Fruit fly (Drosophila melanogaster) whole organism, embryonic: ENCODE measurements around the gene grim.

Experiments
- BtbVII ChIP-seq: fragments of 200-800 bp; sonication (Bioruptor generic); optimal IDR thresholded peaks from 3 replicates; lab custom pipeline; 2017; ENCODE audit warnings: missing biosample characterization, mild to moderate bottlenecking, missing genetic modification characterization
- CG11504 ChIP-seq: fragments of 200-800 bp; sonication (Bioruptor generic); optimal IDR thresholded peaks from 3 replicates; lab custom pipeline; 2019; ENCODE audit warnings: missing biosample characterization, mild to moderate bottlenecking, missing genetic modification characterization, moderate library complexity
- CG11695 ChIP-seq: fragments of 200-800 bp; sonication (Bioruptor generic); IDR thresholded peaks from 3 replicates; pipeline ENCODE4 v1.3.6; 2022; ENCODE audit warnings: missing biosample characterization, missing genetic modification characterization
- CG12104 ChIP-seq: fragments of 200-800 bp; sonication (Bioruptor generic); optimal IDR thresholded peaks from 3 replicates; lab custom pipeline; 2016; ENCODE audit warnings: missing biosample characterization, missing genetic modification characterization
- CG13123 ChIP-seq: fragments of 200-800 bp; sonication (Bioruptor generic); optimal IDR thresholded peaks from 2 replicates; lab custom pipeline; 2016; ENCODE audit warnings: missing biosample characterization, missing genetic modification characterization
- CG13287 ChIP-seq: fragments of 200-800 bp; sonication (Bioruptor generic); IDR thresholded peaks from 2 replicates; pipeline ENCODE4 v1.3.6; 2022; ENCODE audit warnings: missing biosample characterization, missing genetic modification characterization; ENCODE audit not compliant: partially characterized antibody
- CG13296 ChIP-seq: fragments of 200-800 bp; sonication (Bioruptor generic); optimal IDR thresholded peaks from 3 replicates; lab custom pipeline; 2018; ENCODE audit warnings: missing biosample characterization, mild to moderate bottlenecking, missing genetic modification characterization
- CG14710 ChIP-seq: fragments of 200-800 bp; sonication (Bioruptor generic); optimal IDR thresholded peaks from 3 replicates; lab custom pipeline; 2019; ENCODE audit warnings: missing biosample characterization, mild to moderate bottlenecking, missing genetic modification characterization, moderate library complexity
- CG1602 ChIP-seq: fragments of 200-800 bp; sonication (Bioruptor generic); optimal IDR thresholded peaks from 3 replicates; lab custom pipeline; 2016; ENCODE audit warnings: missing biosample characterization, missing genetic modification characterization
- CG17912 ChIP-seq: fragments of 200-800 bp; sonication (Bioruptor generic); optimal IDR thresholded peaks from 2 replicates; lab custom pipeline; 2018; ENCODE audit warnings: missing biosample characterization, mild to moderate bottlenecking, missing genetic modification characterization
- CG1832 ChIP-seq: fragments of 200-800 bp; sonication (Bioruptor generic); optimal IDR thresholded peaks from 2 replicates; lab custom pipeline; 2017; ENCODE audit warnings: missing biosample characterization, mild to moderate bottlenecking, missing genetic modification characterization, inconsistent platforms
- CG18476 ChIP-seq: fragments of 200-800 bp; sonication (Bioruptor generic); optimal IDR thresholded peaks from 2 replicates; lab custom pipeline; 2016; ENCODE audit warnings: missing biosample characterization, mild to moderate bottlenecking, missing genetic modification characterization
- CG3995 ChIP-seq: fragments of 200-800 bp; sonication (Bioruptor generic); optimal IDR thresholded peaks from 3 replicates; lab custom pipeline; 2016; ENCODE audit warnings: missing biosample characterization, missing genetic modification characterization
- CG4730 ChIP-seq: fragments of 200-800 bp; sonication (Bioruptor generic); IDR thresholded peaks from 2 replicates; pipeline ENCODE4 v1.3.6; 2022; ENCODE audit warnings: missing biosample characterization, missing genetic modification characterization
- CG6272 ChIP-seq: fragments of 200-800 bp; sonication (Bioruptor generic); IDR thresholded peaks from 2 replicates; pipeline ENCODE4 v1.3.6; 2022; ENCODE audit warnings: missing biosample characterization, missing genetic modification characterization
- CG7357 ChIP-seq: fragments of 200-800 bp; sonication (Bioruptor generic); IDR thresholded peaks from 3 replicates; pipeline ENCODE4 v1.3.6; 2022; ENCODE audit warnings: missing biosample characterization, missing genetic modification characterization
- CG8359 ChIP-seq: fragments of 200-800 bp; sonication (Bioruptor generic); optimal IDR thresholded peaks from 2 replicates; lab custom pipeline; 2017; ENCODE audit warnings: missing biosample characterization, mild to moderate bottlenecking, missing genetic modification characterization, borderline replicate concordance
- CG9727 ChIP-seq: fragments of 200-800 bp; sonication (Bioruptor generic); optimal IDR thresholded peaks from 3 replicates; lab custom pipeline; 2017; ENCODE audit warnings: missing biosample characterization, mild to moderate bottlenecking, missing genetic modification characterization
- CG9817 ChIP-seq: fragments of 200-800 bp; sonication (Bioruptor generic); optimal IDR thresholded peaks from 2 replicates; lab custom pipeline; 2018; ENCODE audit warnings: missing biosample characterization, mild to moderate bottlenecking, missing genetic modification characterization, moderate library complexity
- CrebB ChIP-seq: fragments of 200-800 bp; sonication (Bioruptor generic); optimal IDR thresholded peaks from 3 replicates; lab custom pipeline; 2018; ENCODE audit warnings: missing biosample characterization, mild to moderate bottlenecking, missing genetic modification characterization
- D ChIP-seq, 2 experiments: fragments of 200-800 bp in 1 of 2; fragments of >200 bp in 1 of 2; sonication (Bioruptor generic) in 1 of 2; optimal IDR thresholded peaks; 2 replicates in 1 of 2; 3 replicates in 1 of 2; lab custom pipeline; 2017; ENCODE audit warnings: mild to moderate bottlenecking in 1 of 2, missing biosample characterization in 1 of 2, missing genetic modification characterization in 1 of 2, missing genetic modification reagents in 1 of 2
- Doc3 ChIP-seq: fragments of 200-800 bp; sonication (Bioruptor generic); IDR thresholded peaks from 3 replicates; pipeline ENCODE4 v1.3.6; 2022; ENCODE audit warnings: missing biosample characterization, missing genetic modification characterization; ENCODE audit not compliant: partially characterized antibody
- Hey ChIP-seq: fragments of 200-800 bp; sonication (Bioruptor generic); optimal IDR thresholded peaks from 3 replicates; lab custom pipeline; 2018; ENCODE audit warnings: missing biosample characterization, mild to moderate bottlenecking, missing genetic modification characterization
- Mes4 ChIP-seq: fragments of 200-800 bp; sonication (Bioruptor generic); optimal IDR thresholded peaks from 2 replicates; lab custom pipeline; 2016; ENCODE audit warnings: missing biosample characterization, missing genetic modification characterization
- Oli ChIP-seq: fragments of 200-800 bp; sonication (Bioruptor generic); optimal IDR thresholded peaks from 2 replicates; lab custom pipeline; 2018; ENCODE audit warnings: missing biosample characterization, mild to moderate bottlenecking, missing genetic modification characterization, moderate library complexity
- Opbp ChIP-seq: fragments of 200-800 bp; sonication (Bioruptor generic); IDR thresholded peaks from 3 replicates; pipeline ENCODE4 v1.3.6; 2022; ENCODE audit warnings: missing biosample characterization, missing genetic modification characterization; ENCODE audit not compliant: partially characterized antibody
- PHDP ChIP-seq: fragments of 200-800 bp; sonication (Bioruptor generic); optimal IDR thresholded peaks from 3 replicates; lab custom pipeline; 2018; ENCODE audit warnings: missing biosample characterization, mild to moderate bottlenecking, missing genetic modification characterization, moderate library complexity
- Poxn ChIP-seq: fragments of 200-800 bp; sonication (Bioruptor generic); IDR thresholded peaks from 2 replicates; pipeline ENCODE4 v1.3.6; 2022; ENCODE audit warnings: missing biosample characterization, missing genetic modification characterization
- Ptx1 ChIP-seq: fragments of 200-800 bp; sonication (Bioruptor generic); IDR thresholded peaks from 2 replicates; pipeline ENCODE4 v1.3.6; 2022; ENCODE audit warnings: missing biosample characterization, missing genetic modification characterization
- Ssrp ChIP-seq: fragments of 200-800 bp; sonication (Bioruptor generic); optimal IDR thresholded peaks from 2 replicates; lab custom pipeline; 2018; ENCODE audit warnings: missing biosample characterization, mild to moderate bottlenecking, missing genetic modification characterization, moderate library complexity
- Xbp1 ChIP-seq: fragments of 200-800 bp; sonication (Bioruptor generic); optimal IDR thresholded peaks from 3 replicates; lab custom pipeline; 2016; ENCODE audit warnings: missing biosample characterization, mild to moderate bottlenecking, missing genetic modification characterization
- da ChIP-seq: fragments of 200-800 bp; sonication (Bioruptor generic); optimal IDR thresholded peaks from 2 replicates; lab custom pipeline; 2016; ENCODE audit warnings: missing biosample characterization, missing genetic modification characterization
- dan ChIP-seq: fragments of 200-800 bp; sonication (Bioruptor generic); IDR thresholded peaks from 2 replicates; pipeline ENCODE4 v1.3.6; 2022; ENCODE audit warnings: missing biosample characterization, missing genetic modification characterization
- ewg ChIP-seq: fragments of 200-800 bp; sonication (Bioruptor generic); optimal IDR thresholded peaks from 3 replicates; lab custom pipeline; 2017; ENCODE audit warnings: mild to moderate bottlenecking, missing biosample characterization, missing genetic modification reagents, missing genetic modification characterization
- fd96Cb ChIP-seq: fragments of 200-800 bp; sonication (Bioruptor generic); optimal IDR thresholded peaks from 2 replicates; lab custom pipeline; 2018; ENCODE audit warnings: missing biosample characterization, mild to moderate bottlenecking, missing genetic modification characterization, moderate library complexity
- hth ChIP-seq: fragments of >200 bp; optimal IDR thresholded peaks from 2 replicates; lab custom pipeline; 2017; ENCODE audit warnings: inconsistent platforms
- nmo ChIP-seq: fragments of 200-800 bp; sonication (Bioruptor generic); optimal IDR thresholded peaks from 2 replicates; lab custom pipeline; 2018; ENCODE audit warnings: missing biosample characterization, mild to moderate bottlenecking, missing genetic modification characterization, moderate library complexity
- phol ChIP-seq: fragments of 200-800 bp; sonication (Bioruptor generic); optimal IDR thresholded peaks from 3 replicates; lab custom pipeline; 2018; ENCODE audit warnings: missing biosample characterization, mild to moderate bottlenecking, missing genetic modification characterization, moderate library complexity
- pita ChIP-seq: fragments of 200-800 bp; sonication (Bioruptor generic); optimal IDR thresholded peaks from 2 replicates; lab custom pipeline; 2017; ENCODE audit warnings: missing biosample characterization, mild to moderate bottlenecking, missing genetic modification characterization
- pros ChIP-seq: fragments of 200-800 bp; sonication (Bioruptor generic); optimal IDR thresholded peaks from 3 replicates; lab custom pipeline; 2019; ENCODE audit warnings: missing biosample characterization, mild to moderate bottlenecking, missing genetic modification characterization, moderate library complexity
- run ChIP-seq: fragments of 200-800 bp; sonication (Bioruptor generic); optimal IDR thresholded peaks from 3 replicates; lab custom pipeline; 2018; ENCODE audit warnings: missing biosample characterization, mild to moderate bottlenecking, missing genetic modification characterization
- scrt ChIP-seq: fragments of 200-800 bp; sonication (Bioruptor generic); optimal IDR thresholded peaks from 2 replicates; lab custom pipeline; 2018; ENCODE audit warnings: missing biosample characterization, mild to moderate bottlenecking, missing genetic modification characterization, moderate library complexity
- sna ChIP-seq: fragments of 200-800 bp; sonication (Bioruptor generic); IDR thresholded peaks from 2 replicates; pipeline ENCODE4 v1.3.6; 2022; ENCODE audit warnings: missing biosample characterization, missing genetic modification characterization; ENCODE audit not compliant: partially characterized antibody
- ssp ChIP-seq: fragments of 200-800 bp; sonication (Bioruptor generic); IDR thresholded peaks from 2 replicates; pipeline ENCODE4 v1.3.6; 2022; ENCODE audit warnings: missing biosample characterization, missing genetic modification characterization
- stwl ChIP-seq: fragments of 200-800 bp; sonication (Bioruptor generic); optimal IDR thresholded peaks from 3 replicates; lab custom pipeline; 2018; ENCODE audit warnings: missing biosample characterization, mild to moderate bottlenecking, missing genetic modification characterization, moderate library complexity
- tap ChIP-seq: fragments of 200-800 bp; optimal IDR thresholded peaks from 3 replicates; lab custom pipeline; 2019; ENCODE audit warnings: missing biosample characterization, mild to moderate bottlenecking, missing genetic modification characterization, moderate library complexity
- tin ChIP-seq: fragments of 200-800 bp; sonication (Bioruptor generic); optimal IDR thresholded peaks from 3 replicates; lab custom pipeline; 2016; ENCODE audit warnings: missing biosample characterization, missing genetic modification characterization
- toy ChIP-seq: fragments of 200-800 bp; sonication (Bioruptor generic); IDR thresholded peaks from 2 replicates; pipeline ENCODE4 v1.3.6; 2022; ENCODE audit warnings: missing biosample characterization, missing genetic modification characterization

Gene grim

DNA sequence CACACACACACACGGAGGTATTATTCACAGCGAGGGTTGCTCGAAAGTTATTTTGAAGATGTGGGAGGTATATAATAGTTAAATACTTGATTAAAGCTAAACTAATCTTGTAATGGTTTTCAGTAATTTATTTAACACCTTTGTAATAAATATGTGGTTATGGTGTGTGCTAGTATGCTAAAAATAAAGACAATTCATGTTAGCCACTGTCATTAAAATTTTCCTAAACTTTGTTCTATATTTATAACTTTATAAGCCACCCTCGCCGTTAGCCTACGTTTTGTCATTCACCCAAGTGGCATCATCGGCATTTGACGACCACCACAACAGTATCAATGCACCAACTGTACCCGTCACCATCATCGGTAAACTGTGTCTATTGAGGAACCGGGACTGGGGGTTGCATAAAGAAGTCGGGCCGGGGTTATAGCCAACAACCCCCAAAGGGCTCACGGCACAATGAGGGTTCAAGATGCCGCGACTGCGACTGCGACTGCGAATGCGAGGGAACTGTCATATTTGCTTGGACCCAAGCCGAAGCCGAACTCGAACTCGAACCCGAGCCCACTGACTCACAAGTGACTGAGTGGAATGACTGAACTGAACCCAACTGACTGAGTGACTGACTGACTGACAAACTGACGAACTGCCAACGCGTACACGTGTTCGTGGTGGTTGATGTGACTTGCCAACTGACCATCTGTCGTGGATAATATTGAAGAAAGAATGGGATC, 31.7 kb downstream of the grim start (continued):
- TF ChIP-seq Xbp1 (GFP tag; lab: Kevin White, UChicago) (peak; percentile 30), CG13123 (GFP tag; lab: Kevin White, UChicago) (no peak), CG13287 (no peak), CG9817 (tag; lab: Kevin White, UChicago) (no peak), Hey (tag; lab: Kevin White, UChicago) (peak; percentile 62), CG1602 (GFP tag; lab: Kevin White, UChicago) (peak; percentile 27), BtbVII (GFP tag; lab: Kevin White, UChicago) (peak; percentile 28), CG1832 (GFP tag; lab: Kevin White, UChicago) (no peak), CG4730 (peak; percentile 53), CG12104 (GFP tag; lab: Kevin White, UChicago) (peak; percentile 2), da (GFP tag; lab: Kevin White, UChicago) (no peak), CG9727 (GFP tag; lab: Kevin White, UChicago) (peak; percentile 65), Doc3 (no peak), run (tag; lab: Kevin White, UChicago) (peak; percentile 6), Mes4 (GFP tag; lab: Kevin White, UChicago) (no peak), Ssrp (peak; percentile 50), D (optimal IDR thresholded peaks at IDR 0.05; lab: Kevin White, UChicago) (no peak), D (GFP tag; optimal IDR thresholded peaks at IDR 0.05; lab: Kevin White, UChicago) (peak; percentile 72), phol (tag; lab: Kevin White, UChicago) (peak; percentile 57), CG14710 (tag; lab: Kevin White, UChicago) (peak; percentile 66), CG11695 (GFP tag; lab: Robert Waterston, UW) (no peak), hth (lab: Kevin White, UChicago) (peak; percentile 68), CG11504 (tag; lab: Kevin White, UChicago) (peak; percentile 68), Oli (tag; lab: Kevin White, UChicago) (peak; percentile 45), CG3995 (GFP tag; lab: Kevin White, UChicago) (peak; percentile 7), CG18476 (GFP tag; lab: Kevin White, UChicago) (peak; percentile 100), sna (GFP tag; lab: Robert Waterston, UW) (no peak), CG8359 (GFP tag; lab: Kevin White, UChicago) (no peak), CG6272 (GFP tag; lab: Robert Waterston, UW) (no peak), CG17912 (GFP tag; lab: Kevin White, UChicago) (no peak), pita (no peak), PHDP (tag; lab: Kevin White, UChicago) (no peak), Opbp (GFP tag; lab: Robert Waterston, UW) (no peak), tin (GFP tag; lab: Kevin White, UChicago) (peak; percentile 32), toy (GFP tag; lab: Robert Waterston, UW) (no peak), scrt (peak; percentile 33), CG7357 (peak; percentile 48; the same call in 1 of the 3 replicates), tap (peak; percentile 16), ssp (no peak), fd96Cb (tag; lab: Kevin White, UChicago) (peak; percentile 35), CrebB (no peak), stwl (tag; lab: Kevin White, UChicago) (no peak), CG13296 (GFP tag; lab: Kevin White, UChicago) (no peak), nmo (GFP tag; lab: Kevin White, UChicago) (peak; percentile 63), Poxn (no peak), Ptx1 (peak; percentile 55), pros (GFP tag; lab: Kevin White, UChicago) (peak; percentile 99), ewg (GFP tag; lab: Kevin White, UChicago) (no peak), dan (GFP tag; lab: Robert Waterston, UW) (no peak)
